Fruit fly (Drosophila melanogaster) whole organism, embryonic: Measurements from ENCODE around the gene mRpL19.

Experiments used
- Blimp-1 ChIP-seq: fragments of 200-800 bp; sonication (Bioruptor generic); optimal IDR thresholded peaks from 3 replicates; lab custom pipeline; 2018; ENCODE audit warnings: missing biosample characterization, missing genetic modification characterization, mild to moderate bottlenecking, moderate library complexity, missing genetic modification reagents
- Bteb2 ChIP-seq: fragments of 200-800 bp; sonication (Bioruptor generic); optimal IDR thresholded peaks from 2 replicates; lab custom pipeline; 2016; ENCODE audit warnings: missing biosample characterization, missing genetic modification characterization
- CG10462 ChIP-seq: fragments of 200-800 bp; sonication (Bioruptor generic); optimal IDR thresholded peaks from 2 replicates; lab custom pipeline; 2016; ENCODE audit warnings: missing biosample characterization, missing genetic modification characterization
- CG10979 ChIP-seq: fragments of 200-800 bp; sonication (Bioruptor generic); optimal IDR thresholded peaks from 2 replicates; lab custom pipeline; 2018; ENCODE audit warnings: missing biosample characterization, mild to moderate bottlenecking, missing genetic modification characterization, moderate library complexity
- CG12104 ChIP-seq: fragments of 200-800 bp; sonication (Bioruptor generic); optimal IDR thresholded peaks from 3 replicates; lab custom pipeline; 2016; ENCODE audit warnings: missing biosample characterization, missing genetic modification characterization
- CG13624 ChIP-seq: fragments of 200-800 bp; sonication (Bioruptor generic); optimal IDR thresholded peaks from 2 replicates; lab custom pipeline; 2016; ENCODE audit warnings: missing biosample characterization, missing genetic modification characterization
- CG14860 ChIP-seq: fragments of 200-800 bp; sonication (Bioruptor generic); IDR thresholded peaks from 3 replicates; pipeline ENCODE4 v1.3.6; 2022; ENCODE audit warnings: missing biosample characterization, missing genetic modification characterization; ENCODE audit not compliant: partially characterized antibody
- CG15073 ChIP-seq: fragments of 200-800 bp; sonication (Bioruptor generic); optimal IDR thresholded peaks from 2 replicates; lab custom pipeline; 2016; ENCODE audit warnings: missing biosample characterization, missing genetic modification characterization
- CG16815 ChIP-seq: fragments of 200-800 bp; sonication (Bioruptor generic); optimal IDR thresholded peaks from 3 replicates; lab custom pipeline; 2017; ENCODE audit warnings: missing biosample characterization, mild to moderate bottlenecking, missing genetic modification characterization
- CG16863 ChIP-seq: fragments of 200-800 bp; sonication (Bioruptor generic); optimal IDR thresholded peaks from 3 replicates; lab custom pipeline; 2016; ENCODE audit warnings: missing biosample characterization, missing genetic modification characterization
- CG17385 ChIP-seq: fragments of 200-800 bp; sonication (Bioruptor generic); optimal IDR thresholded peaks from 3 replicates; lab custom pipeline; 2018; ENCODE audit warnings: missing biosample characterization, mild to moderate bottlenecking, missing genetic modification characterization
- CG2129 ChIP-seq: fragments of 200-800 bp; sonication (Bioruptor generic); IDR thresholded peaks from 2 replicates; pipeline ENCODE4 v1.3.6; 2022; ENCODE audit warnings: missing biosample characterization, missing genetic modification characterization; ENCODE audit not compliant: partially characterized antibody
- CG2875 ChIP-seq: fragments of 200-800 bp; sonication (Bioruptor generic); optimal IDR thresholded peaks from 2 replicates; lab custom pipeline; 2017; ENCODE audit warnings: missing biosample characterization, mild to moderate bottlenecking, missing genetic modification characterization, missing genetic modification reagents
- CG31441 ChIP-seq: fragments of 200-800 bp; sonication (Bioruptor generic); IDR thresholded peaks from 2 replicates; pipeline ENCODE4 v1.3.6; 2022; ENCODE audit warnings: missing biosample characterization, missing genetic modification characterization
- CG4820 ChIP-seq: fragments of 200-800 bp; sonication (Bioruptor generic); optimal IDR thresholded peaks from 3 replicates; lab custom pipeline; 2016; ENCODE audit warnings: missing biosample characterization, missing genetic modification characterization
- CG6175 ChIP-seq: fragments of 200-800 bp; sonication (Bioruptor generic); IDR thresholded peaks from 3 replicates; pipeline ENCODE4 v1.3.6; 2022; ENCODE audit warnings: missing biosample characterization, missing genetic modification characterization
- CG6765 ChIP-seq: fragments of 200-800 bp; sonication (Bioruptor generic); optimal IDR thresholded peaks from 3 replicates; lab custom pipeline; 2017; ENCODE audit warnings: missing biosample characterization, mild to moderate bottlenecking, missing genetic modification characterization
- CG6791 ChIP-seq: fragments of 200-800 bp; sonication (Bioruptor generic); IDR thresholded peaks from 3 replicates; pipeline ENCODE4 v1.3.6; 2022; ENCODE audit warnings: missing biosample characterization, missing genetic modification characterization; ENCODE audit not compliant: partially characterized antibody
- CG8388 ChIP-seq: fragments of 200-800 bp; sonication (Bioruptor generic); optimal IDR thresholded peaks from 2 replicates; lab custom pipeline; 2019; ENCODE audit warnings: missing biosample characterization, mild to moderate bottlenecking, missing genetic modification characterization, moderate library complexity
- Deaf1 ChIP-seq: fragments of 200-800 bp; optimal IDR thresholded peaks from 3 replicates; lab custom pipeline; 2019; ENCODE audit warnings: missing biosample characterization, mild to moderate bottlenecking, missing genetic modification characterization, moderate library complexity
- Doc2 ChIP-seq: fragments of 200-800 bp; sonication (Bioruptor generic); IDR thresholded peaks from 2 replicates; pipeline ENCODE4 v1.3.6; 2022; ENCODE audit warnings: missing biosample characterization, missing genetic modification characterization
- E2f2 ChIP-seq: fragments of 200-800 bp; sonication (Bioruptor generic); IDR thresholded peaks from 2 replicates; pipeline ENCODE4 v1.3.6; 2022; ENCODE audit warnings: missing biosample characterization, missing genetic modification characterization
- Hey ChIP-seq: fragments of 200-800 bp; sonication (Bioruptor generic); optimal IDR thresholded peaks from 3 replicates; lab custom pipeline; 2018; ENCODE audit warnings: missing biosample characterization, mild to moderate bottlenecking, missing genetic modification characterization
- Hsf ChIP-seq: fragments of 200-800 bp; sonication (Bioruptor generic); optimal IDR thresholded peaks from 3 replicates; lab custom pipeline; 2016; ENCODE audit warnings: missing biosample characterization, missing genetic modification characterization
- Lim3 ChIP-seq: fragments of 200-800 bp; sonication (Bioruptor generic); IDR thresholded peaks from 2 replicates; pipeline ENCODE4 v1.3.6; 2022; ENCODE audit warnings: missing biosample characterization, missing genetic modification characterization
- Max ChIP-seq: fragments of 200-800 bp; sonication (Bioruptor generic); optimal IDR thresholded peaks from 2 replicates; lab custom pipeline; 2016; ENCODE audit warnings: missing biosample characterization, mild to moderate bottlenecking, missing genetic modification characterization
- Nf-YC ChIP-seq: fragments of 200-800 bp; optimal IDR thresholded peaks from 3 replicates; lab custom pipeline; 2019; ENCODE audit warnings: missing biosample characterization, mild to moderate bottlenecking, missing genetic modification characterization, moderate library complexity
- Poxn ChIP-seq: fragments of 200-800 bp; sonication (Bioruptor generic); IDR thresholded peaks from 2 replicates; pipeline ENCODE4 v1.3.6; 2022; ENCODE audit warnings: missing biosample characterization, missing genetic modification characterization
- Rfx ChIP-seq: fragments of 200-800 bp; sonication (Bioruptor generic); IDR thresholded peaks from 2 replicates; pipeline ENCODE4 v1.3.6; 2022; ENCODE audit warnings: missing biosample characterization, missing genetic modification characterization
- Sry-β ChIP-seq: fragments of 200-800 bp; sonication (Bioruptor generic); optimal IDR thresholded peaks from 2 replicates; lab custom pipeline; 2018; ENCODE audit warnings: missing biosample characterization, mild to moderate bottlenecking, missing genetic modification characterization, moderate library complexity
- aop ChIP-seq: fragments of 200-800 bp; sonication (Bioruptor generic); IDR thresholded peaks from 2 replicates; pipeline ENCODE4 v1.3.6; 2022; ENCODE audit warnings: missing biosample characterization, missing genetic modification characterization
- ase ChIP-seq: fragments of 200-800 bp; sonication (Bioruptor generic); IDR thresholded peaks from 3 replicates; pipeline ENCODE4 v1.3.6; 2022; ENCODE audit warnings: missing biosample characterization, missing genetic modification characterization
- cg ChIP-seq: fragments of 200-800 bp; sonication (Bioruptor generic); optimal IDR thresholded peaks from 3 replicates; lab custom pipeline; 2019; ENCODE audit warnings: missing biosample characterization, mild to moderate bottlenecking, missing genetic modification characterization, moderate library complexity
- dpn ChIP-seq, 2 experiments: fragments of 200-800 bp; sonication (Bioruptor generic); optimal IDR thresholded peaks; 3 replicates each; lab custom pipeline; 2016; ENCODE audit warnings: missing biosample characterization in 2 of 2, missing genetic modification characterization in 2 of 2
- h ChIP-seq: fragments of >200 bp; optimal IDR thresholded peaks from 2 replicates; lab custom pipeline; 2017
- hbn ChIP-seq: fragments of 200-800 bp; sonication (Bioruptor generic); IDR thresholded peaks from 2 replicates; pipeline ENCODE4 v1.3.6; 2022; ENCODE audit warnings: missing biosample characterization, missing genetic modification characterization; ENCODE audit not compliant: partially characterized antibody
- insv ChIP-seq, 2 experiments: fragments of 200-800 bp; sonication (Bioruptor generic); optimal IDR thresholded peaks; 3 replicates each; lab custom pipeline; 2016 to 2018; ENCODE audit warnings: missing biosample characterization in 2 of 2, missing genetic modification characterization in 2 of 2
- kah ChIP-seq: fragments of 200-800 bp; sonication (Bioruptor generic); optimal IDR thresholded peaks from 2 replicates; lab custom pipeline; 2018; ENCODE audit warnings: missing biosample characterization, mild to moderate bottlenecking, missing genetic modification characterization
- lab ChIP-seq: fragments of 200-800 bp; sonication (Bioruptor generic); optimal IDR thresholded peaks from 3 replicates; lab custom pipeline; 2017; ENCODE audit warnings: missing biosample characterization, missing genetic modification characterization, mild to moderate bottlenecking, moderate library complexity, missing genetic modification reagents
- nau ChIP-seq: fragments of 200-800 bp; sonication (Bioruptor generic); optimal IDR thresholded peaks from 3 replicates; lab custom pipeline; 2017; ENCODE audit warnings: missing biosample characterization, mild to moderate bottlenecking, missing genetic modification characterization, missing genetic modification reagents
- odd ChIP-seq: fragments of 200-800 bp; sonication (Bioruptor generic); optimal IDR thresholded peaks from 2 replicates; lab custom pipeline; 2017; ENCODE audit warnings: missing biosample characterization, mild to moderate bottlenecking, missing genetic modification characterization
- pzg ChIP-seq: fragments of 200-800 bp; sonication (Bioruptor generic); optimal IDR thresholded peaks from 3 replicates; lab custom pipeline; 2018; ENCODE audit warnings: missing biosample characterization, mild to moderate bottlenecking, missing genetic modification characterization, moderate library complexity
- ranshi ChIP-seq: fragments of 200-800 bp; sonication (Bioruptor generic); IDR thresholded peaks from 2 replicates; pipeline ENCODE4 v1.3.6; 2022; ENCODE audit warnings: missing biosample characterization, missing genetic modification characterization
- repo ChIP-seq: fragments of 200-800 bp; sonication (Bioruptor generic); optimal IDR thresholded peaks from 2 replicates; lab custom pipeline; 2016; ENCODE audit warnings: missing biosample characterization, missing genetic modification characterization
- rib ChIP-seq: fragments of 200-800 bp; sonication (Bioruptor generic); IDR thresholded peaks from 2 replicates; pipeline ENCODE4 v1.3.6; 2022; ENCODE audit warnings: missing biosample characterization, missing genetic modification characterization
- sens ChIP-seq: fragments of 200-800 bp; sonication (Bioruptor generic); peaks from one replicate; lab custom pipeline; 2016; ENCODE audit warnings: missing biosample characterization, missing genetic modification characterization
- sens-2 ChIP-seq: fragments of 200-800 bp; sonication (Bioruptor generic); IDR thresholded peaks from 2 replicates; pipeline ENCODE4 v1.3.6; 2022; ENCODE audit warnings: missing biosample characterization, missing genetic modification characterization
- sim ChIP-seq: fragments of 200-800 bp; sonication (Bioruptor generic); IDR thresholded peaks from 2 replicates; pipeline ENCODE4 v1.3.6; 2022; ENCODE audit warnings: missing biosample characterization, missing genetic modification characterization
- slp2 ChIP-seq: fragments of 200-800 bp; sonication (Bioruptor generic); optimal IDR thresholded peaks from 2 replicates; lab custom pipeline; 2016; ENCODE audit warnings: missing biosample characterization, missing genetic modification characterization
- toy ChIP-seq: fragments of 200-800 bp; sonication (Bioruptor generic); IDR thresholded peaks from 2 replicates; pipeline ENCODE4 v1.3.6; 2022; ENCODE audit warnings: missing biosample characterization, missing genetic modification characterization
- vfl ChIP-seq: fragments of 200-800 bp; sonication (Bioruptor generic); optimal IDR thresholded peaks from 2 replicates; lab custom pipeline; 2016; ENCODE audit warnings: missing biosample characterization, missing genetic modification characterization

The mRpL19 gene

dm6 chr3R:8663668-8664283 is 10.1 kb upstream of the mRpL19 start, which contains the start of gene CG8032 (continued):
- TF ChIP-seq sens-2: no peak
- no peak for TF ChIP-seq Lim3 (GFP tag; lab: Robert Waterston, UW)
- no peak; the same call in 1 of the 2 replicates for TF ChIP-seq ranshi (GFP tag; lab: Robert Waterston, UW)
- TF ChIP-seq CG16863 (GFP tag; lab: Kevin White, UChicago): peak; percentile 60
- TF ChIP-seq kah (GFP tag; lab: Kevin White, UChicago): peak; percentile 44
- TF ChIP-seq nau (GFP tag; lab: Kevin White, UChicago): peak; percentile 7
- no peak for TF ChIP-seq aop
- TF ChIP-seq CG8388: peak; percentile 15
- TF ChIP-seq CG2129: peak; percentile 34; the same call in 1 of the 2 replicates
- TF ChIP-seq slp2 (GFP tag; lab: Kevin White, UChicago): peak; percentile 19
- TF ChIP-seq Max (GFP tag; lab: Kevin White, UChicago): peak; percentile 65
- TF ChIP-seq Hey: no peak
- TF ChIP-seq Nf-YC (tag; lab: Kevin White, UChicago): peak; percentile 50
- TF ChIP-seq CG31441 (GFP tag; lab: Robert Waterston, UW): peak; percentile 39; the same call in 1 of the 2 replicates
- peak; percentile 51; the same call in 1 of the 3 replicates for TF ChIP-seq CG14860 (GFP tag; lab: Robert Waterston, UW)
- TF ChIP-seq Hsf: peak; percentile 50
- TF ChIP-seq toy (GFP tag; lab: Robert Waterston, UW): no peak
- TF ChIP-seq cg (GFP tag; lab: Kevin White, UChicago): no peak
- TF ChIP-seq CG16815 (GFP tag; lab: Kevin White, UChicago): no peak
- no peak for TF ChIP-seq h (lab: Kevin White, UChicago)
- TF ChIP-seq E2f2 (GFP tag; lab: Robert Waterston, UW): peak; percentile 54
- no peak for TF ChIP-seq rib (GFP tag; lab: Robert Waterston, UW)
- TF ChIP-seq Rfx: peak; percentile 50
- no peak for TF ChIP-seq sim (GFP tag; lab: Robert Waterston, UW)
- TF ChIP-seq Bteb2: peak; percentile 31
- peak; percentile 52 to 62 for TF ChIP-seq dpn (GFP tag; optimal IDR thresholded peaks at IDR 0.05; lab: Kevin White, UChicago)
- no peak for TF ChIP-seq Sry-β
- peak in 1 of 2 experiments; percentile 12 for TF ChIP-seq insv (GFP tag; optimal IDR thresholded peaks at IDR 0.05; lab: Kevin White, UChicago)
- TF ChIP-seq ase (GFP tag; lab: Robert Waterston, UW): peak; percentile 53; the same call in 2 of the 3 replicates
- peak; percentile 33 for TF ChIP-seq Deaf1 (tag; lab: Kevin White, UChicago)
- no peak for TF ChIP-seq CG2875
- TF ChIP-seq sens: peak; percentile 91
- peak; percentile 57 for TF ChIP-seq CG13624 (GFP tag; lab: Kevin White, UChicago)
- no peak for TF ChIP-seq Doc2
- peak; percentile 11 for TF ChIP-seq CG17385 (GFP tag; lab: Kevin White, UChicago)
- peak; percentile 59 for TF ChIP-seq hbn (GFP tag; lab: Robert Waterston, UW)
- peak; percentile 75 for TF ChIP-seq pzg
- TF ChIP-seq CG10462 (GFP tag; lab: Kevin White, UChicago): peak; percentile 37
- TF ChIP-seq repo (GFP tag; lab: Kevin White, UChicago): no peak
- TF ChIP-seq CG4820 (GFP tag; lab: Kevin White, UChicago): peak; percentile 44
- TF ChIP-seq Poxn (GFP tag; lab: Robert Waterston, UW): no peak
- TF ChIP-seq CG12104 (GFP tag; lab: Kevin White, UChicago): no peak
- TF ChIP-seq vfl (GFP tag; lab: Kevin White, UChicago): peak; percentile 11
- peak; percentile 33 for TF ChIP-seq lab (GFP tag; lab: Kevin White, UChicago)
- no peak for TF ChIP-seq odd (GFP tag; lab: Kevin White, UChicago)
- peak; percentile 18 for TF ChIP-seq CG10979 (tag; lab: Kevin White, UChicago)
- TF ChIP-seq CG6765 (GFP tag; lab: Kevin White, UChicago): no peak
- no peak for TF ChIP-seq CG15073 (GFP tag; lab: Kevin White, UChicago)
- TF ChIP-seq Blimp-1: peak; percentile 29
- no peak for TF ChIP-seq CG6175 (GFP tag; lab: Robert Waterston, UW)
- no peak for TF ChIP-seq CG6791 (GFP tag; lab: Robert Waterston, UW)
